Worm (Caenorhabditis elegans) whole organism, L3 larva: ENCODE measurements around the gene M03D4.4.

Source experiments
- R02D3.7 ChIP-seq: fragments of 150-350 bp; optimal IDR thresholded peaks from 2 replicates; lab custom pipeline; 2014; ENCODE audit warnings: missing biosample characterization, missing genetic modification characterization
- ZK546.5 ChIP-seq: sonication (generic microtip); optimal IDR thresholded peaks from 2 replicates; lab custom pipeline; 2017; ENCODE audit warnings: missing biosample characterization, missing genetic modification characterization
- aly-2 ChIP-seq: fragments of 150-350 bp; optimal IDR thresholded peaks from 2 replicates; lab custom pipeline; 2014; ENCODE audit warnings: missing biosample characterization, missing genetic modification characterization
- ama-1 ChIP-seq: fragments of 150-350 bp; optimal IDR thresholded peaks from 2 replicates; lab custom pipeline; 2018
- ceh-16 ChIP-seq: sonication (generic microtip); optimal IDR thresholded peaks from 2 replicates; lab custom pipeline; 2017; ENCODE audit warnings: missing biosample characterization, missing genetic modification characterization
- ceh-28 ChIP-seq: fragments of 150-350 bp; optimal IDR thresholded peaks from 2 replicates; lab custom pipeline; 2014; ENCODE audit warnings: missing biosample characterization, missing genetic modification reagents, missing genetic modification characterization
- ceh-9 ChIP-seq: sonication (generic microtip); optimal IDR thresholded peaks from 2 replicates; lab custom pipeline; 2018; ENCODE audit warnings: missing biosample characterization, missing genetic modification characterization
- daf-12 ChIP-seq: fragments of 150-350 bp; optimal IDR thresholded peaks from 2 replicates; lab custom pipeline; 2014; ENCODE audit warnings: missing biosample characterization, missing genetic modification reagents, missing genetic modification characterization
- egl-27 ChIP-seq: sonication (generic microtip); optimal IDR thresholded peaks from 4 replicates; lab custom pipeline; 2017; ENCODE audit warnings: missing biosample characterization, missing genetic modification reagents, missing genetic modification characterization
- egl-5 ChIP-seq: fragments of 150-350 bp; optimal IDR thresholded peaks from 2 replicates; lab custom pipeline; 2017; ENCODE audit warnings: missing biosample characterization, missing genetic modification reagents, missing genetic modification characterization, inconsistent platforms
- elt-1 ChIP-seq: fragments of 150-350 bp; optimal IDR thresholded peaks from 2 replicates; lab custom pipeline; 2014; ENCODE audit warnings: missing biosample characterization, missing genetic modification characterization
- elt-2 ChIP-seq: sonication (generic microtip); optimal IDR thresholded peaks from 2 replicates; lab custom pipeline; 2016; ENCODE audit warnings: missing genetic modification reagents, mild to moderate bottlenecking, missing genetic modification characterization, missing compliant biosample characterization
- elt-3 ChIP-seq, 3 experiments: fragments of 150-350 bp in 1 of 3; sonication (generic microtip) in 2 of 3; optimal IDR thresholded peaks; 2 replicates in 2 of 3; 4 replicates in 1 of 3; lab custom pipeline; 2014 to 2017; ENCODE audit warnings: missing biosample characterization in 3 of 3, missing genetic modification characterization in 3 of 3
- eor-1 ChIP-seq, 2 experiments: fragments of 150-350 bp; optimal IDR thresholded peaks; 2 replicates each; lab custom pipeline; 2014 to 2018; ENCODE audit warnings: missing biosample characterization in 2 of 2, missing genetic modification characterization in 2 of 2
- fkh-10 ChIP-seq: sonication (generic microtip); optimal IDR thresholded peaks from 2 replicates; lab custom pipeline; 2017; ENCODE audit warnings: missing biosample characterization, missing genetic modification reagents, missing genetic modification characterization
- fkh-2 ChIP-seq: fragments of 150-350 bp; optimal IDR thresholded peaks from 2 replicates; lab custom pipeline; 2014; ENCODE audit warnings: missing biosample characterization, missing genetic modification reagents, missing genetic modification characterization
- hmg-11 ChIP-seq: sonication (generic microtip); optimal IDR thresholded peaks from 2 replicates; lab custom pipeline; 2016; ENCODE audit warnings: missing genetic modification characterization, missing compliant biosample characterization
- jun-1 ChIP-seq: fragments of 150-350 bp; optimal IDR thresholded peaks from 2 replicates; lab custom pipeline; 2014; ENCODE audit warnings: missing biosample characterization, missing genetic modification reagents, missing genetic modification characterization
- lin-15B ChIP-seq: fragments of 150-350 bp; optimal IDR thresholded peaks from 2 replicates; lab custom pipeline; 2014; ENCODE audit warnings: missing biosample characterization, missing genetic modification characterization
- lsy-12 ChIP-seq: sonication (generic microtip); optimal IDR thresholded peaks from 2 replicates; lab custom pipeline; 2016; ENCODE audit warnings: mild to moderate bottlenecking, missing genetic modification characterization, missing compliant biosample characterization
- mdl-1 ChIP-seq: fragments of 150-350 bp; optimal IDR thresholded peaks from 2 replicates; lab custom pipeline; 2014; ENCODE audit warnings: missing biosample characterization, missing genetic modification characterization
- mml-1 ChIP-seq: fragments of 150-350 bp; sonication (generic microtip); optimal IDR thresholded peaks from 3 replicates; lab custom pipeline; 2014; ENCODE audit warnings: missing biosample characterization, missing genetic modification characterization
- nfya-1 ChIP-seq: sonication (generic microtip); optimal IDR thresholded peaks from 2 replicates; lab custom pipeline; 2017; ENCODE audit warnings: missing genetic modification characterization, mild to moderate bottlenecking, missing compliant biosample characterization, antibody characterized with exemption, moderate library complexity; ENCODE audit not compliant: insufficient read depth
- nhr-11 ChIP-seq: fragments of 150-350 bp; optimal IDR thresholded peaks from 2 replicates; lab custom pipeline; 2014; ENCODE audit warnings: missing biosample characterization, missing genetic modification characterization
- nhr-23 ChIP-seq: fragments of 150-350 bp; optimal IDR thresholded peaks from 2 replicates; lab custom pipeline; 2014; ENCODE audit warnings: missing biosample characterization, missing genetic modification reagents, missing genetic modification characterization
- nhr-43 ChIP-seq: sonication (generic microtip); optimal IDR thresholded peaks from 2 replicates; lab custom pipeline; 2016; ENCODE audit warnings: mild to moderate bottlenecking, missing genetic modification characterization, missing compliant biosample characterization; ENCODE audit not compliant: poor library complexity, severe bottlenecking
- nhr-67 ChIP-seq: fragments of 150-350 bp; optimal IDR thresholded peaks from 2 replicates; lab custom pipeline; 2014; ENCODE audit warnings: missing biosample characterization, missing genetic modification characterization
- nhr-77 ChIP-seq: fragments of 150-350 bp; optimal IDR thresholded peaks from 2 replicates; lab custom pipeline; 2014; ENCODE audit warnings: missing biosample characterization, missing genetic modification characterization
- pha-4 ChIP-seq: fragments of 150-350 bp; optimal IDR thresholded peaks from 2 replicates; lab custom pipeline; 2014; ENCODE audit warnings: missing biosample characterization, missing genetic modification reagents, missing genetic modification characterization
- pqm-1 ChIP-seq: fragments of 150-350 bp; optimal IDR thresholded peaks from 2 replicates; lab custom pipeline; 2017; ENCODE audit warnings: missing biosample characterization, missing genetic modification characterization, inconsistent platforms
- sea-2 ChIP-seq: fragments of 150-350 bp; sonication (generic microtip); optimal IDR thresholded peaks from 4 replicates; lab custom pipeline; 2014; ENCODE audit warnings: missing biosample characterization, missing genetic modification reagents, missing genetic modification characterization
- skn-1 ChIP-seq: fragments of 150-350 bp; optimal IDR thresholded peaks from 2 replicates; lab custom pipeline; 2014; ENCODE audit warnings: missing biosample characterization, missing genetic modification characterization
- tbx-2 ChIP-seq: sonication (generic microtip); optimal IDR thresholded peaks from 2 replicates; lab custom pipeline; 2016; ENCODE audit warnings: mild to moderate bottlenecking, missing genetic modification characterization, missing compliant biosample characterization
- unc-39 ChIP-seq: sonication (generic microtip); optimal IDR thresholded peaks from 4 replicates; lab custom pipeline; 2017; ENCODE audit warnings: missing biosample characterization, missing genetic modification characterization
- unc-62 ChIP-seq: fragments of 150-350 bp; sonication (generic microtip); optimal IDR thresholded peaks from 4 replicates; lab custom pipeline; 2014; ENCODE audit warnings: missing biosample characterization, missing genetic modification reagents, missing genetic modification characterization
- zag-1 ChIP-seq: fragments of 150-350 bp; optimal IDR thresholded peaks from 2 replicates; lab custom pipeline; 2014; ENCODE audit warnings: missing biosample characterization, missing genetic modification characterization

M03D4.4 gene

DNA sequence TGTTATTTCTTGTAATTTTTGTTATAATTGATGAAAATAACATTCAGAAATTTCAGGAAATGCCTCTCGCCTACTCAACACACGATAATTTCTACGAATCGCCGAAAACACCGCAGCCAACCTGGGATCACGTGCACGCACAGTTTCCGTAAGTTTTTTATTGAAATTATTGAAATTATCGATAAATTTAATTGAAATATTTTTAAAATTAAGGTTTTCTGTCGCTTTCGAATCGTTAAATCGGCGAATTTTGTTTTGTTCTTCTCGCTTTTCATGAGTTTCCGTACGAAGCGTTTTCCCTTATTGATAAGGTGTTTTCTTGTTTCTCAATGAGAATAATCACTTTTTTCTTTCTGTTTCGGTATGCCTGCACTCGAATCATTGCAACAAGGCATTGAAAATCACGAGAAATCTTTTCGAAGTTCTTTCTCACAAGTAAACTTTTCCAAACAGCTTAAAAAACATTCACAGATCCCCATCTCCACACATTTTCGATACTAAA lies 31.7 kb downstream of the M03D4.4 start, which contains the start of gene lag-1:
Gene lag-1, plus strand, starts transcription at position 51 of the 502 bp plus-strand sequence.
- no peak for TF ChIP-seq nhr-11 (tag; lab: Kevin White, UChicago)
- TF ChIP-seq mml-1 (tag; lab: Kevin White, UChicago): no peak
- TF ChIP-seq elt-1 (tag; lab: Kevin White, UChicago): no peak
- TF ChIP-seq nhr-23: no peak
- TF ChIP-seq fkh-2: no peak
- TF ChIP-seq sea-2 (GFP tag; lab: Kevin White, UChicago): no peak
- no peak for TF ChIP-seq zag-1 (tag; lab: Kevin White, UChicago)

DNA sequence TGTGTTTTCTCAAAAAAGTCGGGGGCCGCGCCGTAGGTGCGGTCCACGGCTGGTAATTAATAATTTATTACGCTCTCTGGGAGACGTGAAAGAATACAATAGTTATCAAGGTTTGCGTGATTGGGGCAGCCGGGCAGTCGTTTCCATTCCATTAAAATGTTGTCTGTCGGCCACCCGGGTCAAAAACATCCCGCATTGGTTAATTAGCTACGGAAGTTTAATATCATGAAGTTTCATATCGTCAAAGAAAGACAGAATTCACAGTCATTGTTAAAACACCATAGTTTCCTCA lies 32.8 kb downstream of the M03D4.4 start:
- no peak for TF ChIP-seq egl-5 (tag; lab: Kevin White, UChicago)
- no peak for TF ChIP-seq fkh-10 (GFP tag; lab: Kevin White, UChicago)
- no peak for TF ChIP-seq pha-4 (tag; lab: Kevin White, UChicago)
- TF ChIP-seq elt-2 (tag; lab: Kevin White, UChicago): no peak
- no peak for TF ChIP-seq lsy-12 (tag; lab: Kevin White, UChicago)
- no peak for TF ChIP-seq nfya-1 (tag; lab: Kevin White, UChicago)
- no peak for TF ChIP-seq R02D3.7 (tag; lab: Kevin White, UChicago)
- no peak for TF ChIP-seq unc-39 (tag; lab: Kevin White, UChicago)
- TF ChIP-seq lin-15B: no peak
- TF ChIP-seq elt-3 (tag; optimal IDR thresholded peaks at IDR 0.05; lab: Kevin White, UChicago): no peak
- no peak for TF ChIP-seq eor-1 (tag; optimal IDR thresholded peaks at IDR 0.05; lab: Kevin White, UChicago)
- TF ChIP-seq elt-1 (tag; lab: Kevin White, UChicago): no peak
- no peak for TF ChIP-seq ceh-16

DNA sequence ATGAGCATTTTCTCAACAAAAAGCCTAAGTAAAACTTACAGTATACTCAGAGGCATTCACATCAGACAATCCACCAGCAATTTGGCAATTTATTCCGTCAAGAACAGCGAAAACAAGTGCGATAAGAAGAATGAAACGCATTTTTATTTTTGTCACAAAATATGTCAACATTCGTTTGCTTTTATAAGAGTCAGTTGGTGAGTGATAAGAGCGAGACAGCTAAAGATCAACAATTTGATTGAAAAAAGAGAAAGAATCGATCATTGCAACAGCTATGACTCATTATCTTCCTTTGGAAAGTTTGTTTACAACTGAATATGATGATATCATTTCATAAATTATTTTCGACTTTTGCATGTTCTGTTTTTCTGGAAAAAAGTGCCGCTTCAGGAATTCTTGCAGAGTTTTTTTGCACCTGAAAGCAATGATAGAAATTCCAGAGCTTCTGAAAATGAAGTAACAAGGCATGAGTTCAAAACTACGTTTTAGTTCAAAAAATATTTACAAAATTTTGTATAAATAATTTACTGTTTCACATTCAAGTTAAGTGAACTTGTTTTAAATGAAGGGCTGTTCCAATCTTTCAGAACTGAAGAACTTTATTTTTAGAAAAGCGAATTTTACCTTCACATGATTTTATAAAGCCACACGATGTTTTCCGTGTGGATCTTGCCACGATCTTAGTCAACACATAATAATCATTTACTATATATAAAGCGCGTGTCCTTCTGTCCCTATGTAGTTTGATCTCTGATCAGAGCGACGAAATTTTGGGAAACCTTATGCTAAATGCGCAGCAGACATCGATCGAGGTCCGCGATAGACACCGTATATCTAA lies 33.4 kb downstream of the M03D4.4 start, which contains the start of gene cpi-1:
Gene cpi-1, minus strand, starts transcription at position 204 of the 838 bp plus-strand sequence.
- TF ChIP-seq nhr-23 (no peak), elt-2 (tag; lab: Kevin White, UChicago) (peak; percentile 20), pha-4 (tag; lab: Kevin White, UChicago) (peak; percentile 74), pqm-1 (tag; lab: Kevin White, UChicago) (peak; percentile 56), ama-1 (no peak), ceh-28 (tag; lab: Kevin White, UChicago) (peak; percentile 59), jun-1 (tag; lab: Kevin White, UChicago) (peak; percentile 29)

DNA sequence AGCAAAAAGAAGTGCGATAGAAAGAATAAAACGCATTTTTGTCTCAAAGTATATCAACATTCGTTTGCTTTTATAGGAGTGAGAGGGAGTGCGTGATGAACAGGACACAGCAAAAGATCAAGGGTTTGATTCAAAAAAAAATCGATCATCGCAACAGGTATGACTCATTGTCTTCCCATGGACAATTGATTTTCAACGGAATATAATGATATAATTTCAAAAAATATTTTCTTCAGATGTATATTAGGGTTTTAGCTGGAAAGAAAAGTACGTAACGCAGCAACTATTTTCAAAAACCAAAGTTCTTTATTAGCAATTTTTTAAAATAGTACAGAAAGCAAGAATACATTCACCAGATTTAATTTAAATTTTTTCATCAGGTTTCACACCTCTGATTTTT lies 34.8 kb downstream of the M03D4.4 start, which contains the start of gene K08B4.7:
Gene K08B4.7, minus strand, starts transcription at position 101 of the 400 bp plus-strand sequence.
- no peak for TF ChIP-seq unc-62 (GFP tag; lab: Kevin White, UChicago)
- TF ChIP-seq elt-1 (tag; lab: Kevin White, UChicago): no peak
- TF ChIP-seq hmg-11 (tag; lab: Kevin White, UChicago): peak; percentile 10

DNA sequence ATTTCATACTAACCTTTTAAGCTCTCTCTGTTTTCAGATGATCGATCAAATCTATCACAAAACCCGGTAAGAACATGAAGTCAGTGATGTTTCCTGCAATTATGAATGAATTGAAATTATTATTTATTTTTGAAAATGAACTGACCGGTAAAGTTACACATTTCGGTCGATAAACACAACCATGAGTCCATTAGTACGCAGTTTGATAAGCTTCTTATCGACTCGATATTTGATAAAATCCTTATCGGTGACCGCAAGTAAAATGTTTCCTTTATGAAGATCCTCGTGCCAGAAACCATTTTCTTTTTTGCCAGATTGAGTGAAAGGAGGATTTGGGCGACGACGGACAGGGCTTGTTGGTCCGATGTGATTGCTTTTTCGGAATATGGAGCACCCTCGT lies 40.6 kb downstream of the M03D4.4 start:
- TF ChIP-seq fkh-2: no peak
- TF ChIP-seq elt-2 (tag; lab: Kevin White, UChicago): peak; percentile 64
- TF ChIP-seq pha-4 (tag; lab: Kevin White, UChicago): peak; percentile 17
- peak; percentile 46 for TF ChIP-seq pqm-1 (tag; lab: Kevin White, UChicago)
- TF ChIP-seq nhr-67 (tag; lab: Kevin White, UChicago): no peak
- TF ChIP-seq, all 47 proteins: peak for 3

DNA sequence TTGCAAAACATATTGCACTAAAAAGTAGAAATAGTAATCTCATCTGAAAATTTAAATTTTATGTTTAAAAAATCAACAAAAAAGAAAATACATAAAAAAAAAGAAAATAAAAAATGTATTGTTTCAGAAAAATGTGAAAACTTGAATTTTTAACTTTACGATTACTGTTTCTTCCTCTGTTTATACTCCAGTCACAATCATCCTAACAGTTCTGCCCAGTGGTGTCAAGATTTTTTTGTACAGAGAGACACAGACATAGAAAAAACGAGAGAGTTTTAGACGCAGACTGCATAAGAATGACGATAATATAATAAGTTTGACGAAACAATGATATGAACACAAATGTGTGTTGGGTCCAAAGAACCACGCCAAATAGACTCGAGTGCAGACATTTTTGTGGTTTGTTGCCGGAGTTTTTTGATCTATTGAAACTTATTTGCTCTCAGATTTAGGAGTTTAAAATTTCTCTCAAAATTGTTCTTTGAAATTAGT lies 43.5 kb downstream of the M03D4.4 start, which contains the start of gene ugt-20:
Gene ugt-20, minus strand, starts transcription at position 51 of the 492 bp plus-strand sequence.
- TF ChIP-seq R02D3.7 (tag; lab: Kevin White, UChicago) (no peak), jun-1 (tag; lab: Kevin White, UChicago) (peak; percentile 91), pha-4 (tag; lab: Kevin White, UChicago) (peak; percentile 95), skn-1 (tag; lab: Kevin White, UChicago) (no peak), egl-27 (tag; lab: Kevin White, UChicago) (peak; percentile 21), ZK546.5 (no peak), lin-15B (no peak), zag-1 (tag; lab: Kevin White, UChicago) (no peak), eor-1 (tag; optimal IDR thresholded peaks at IDR 0.05; lab: Kevin White, UChicago) (no peak), aly-2 (tag; lab: Kevin White, UChicago) (no peak), pqm-1 (tag; lab: Kevin White, UChicago) (peak; percentile 98), nhr-77 (tag; lab: Kevin White, UChicago) (no peak), daf-12 (tag; lab: Kevin White, UChicago) (no peak), elt-3 (tag; optimal IDR thresholded peaks at IDR 0.05; lab: Kevin White, UChicago) (no peak), fkh-10 (GFP tag; lab: Kevin White, UChicago) (no peak), unc-39 (tag; lab: Kevin White, UChicago) (no peak), nfya-1 (tag; lab: Kevin White, UChicago) (no peak), egl-5 (tag; lab: Kevin White, UChicago) (no peak), ama-1 (no peak), elt-1 (tag; lab: Kevin White, UChicago) (no peak), ceh-16 (no peak), ceh-28 (tag; lab: Kevin White, UChicago) (peak; percentile 53), sea-2 (GFP tag; lab: Kevin White, UChicago) (no peak), mml-1 (tag; lab: Kevin White, UChicago) (no peak), ceh-9 (tag; lab: Kevin White, UChicago) (no peak), tbx-2 (tag; lab: Kevin White, UChicago) (no peak), nhr-43 (no peak), mdl-1 (no peak)
